Worm (Caenorhabditis elegans): ENCODE data around the gene C50F7.5.
A peak's percentile ranks its signal among the peaks of the same experiment; 100 is the strongest.

The C50F7.5 gene

DNA sequence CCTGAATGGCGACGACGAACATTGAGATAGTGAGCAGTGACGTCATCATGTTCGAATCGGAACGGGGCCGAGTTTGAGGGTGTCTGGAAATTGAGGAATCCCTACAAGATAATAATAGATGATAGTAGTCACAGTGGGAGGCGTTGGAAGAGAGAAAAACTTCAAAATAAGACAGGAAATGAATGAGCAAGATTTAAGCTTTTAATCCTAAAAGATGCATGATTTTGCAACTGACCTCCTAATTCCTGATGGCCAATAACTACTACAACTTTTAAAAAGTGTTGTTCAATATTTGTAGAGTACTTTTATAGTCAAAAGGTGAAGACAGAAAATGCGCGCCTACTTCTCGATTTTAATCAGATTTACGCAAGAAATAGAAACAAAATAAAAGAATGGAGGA is 28.2 kb upstream of the C50F7.5 start, which contains the start of gene flp-13:
TSS of gene flp-13 (minus strand) at position 101 of the 400 bp plus-strand sequence.
- TF ChIP-seq ref-2 (tag; optimal IDR thresholded peaks at IDR 0.05) = no peak
- TF ChIP-seq nhr-232 (tag; optimal IDR thresholded peaks at IDR 0.05) = no peak
- TF ChIP-seq ahr-1 (tag; optimal IDR thresholded peaks at IDR 0.05) = no peak

- TF ChIP-seq pag-3 (tag; optimal IDR thresholded peaks at IDR 0.05; ENCODE audit: borderline replicate concordance) (no peak), dve-1 (tag; optimal IDR thresholded peaks at IDR 0.05) (no peak), ztf-16 (tag; optimal IDR thresholded peaks at IDR 0.05) (no peak), Y22D7AL.16 (tag; optimal IDR thresholded peaks at IDR 0.05) (no peak), fkh-6 (tag; optimal IDR thresholded peaks at IDR 0.05) (no peak), ceh-2 (tag; optimal IDR thresholded peaks at IDR 0.05) (no peak), ama-1 (optimal IDR thresholded peaks at IDR 0.05) (no peak), C38D4.7 (GFP tag; optimal IDR thresholded peaks at IDR 0.05) (no peak), dmd-4 (tag; optimal IDR thresholded peaks at IDR 0.05; ENCODE audit: borderline replicate concordance) (no peak), C08G9.2 (tag; optimal IDR thresholded peaks at IDR 0.05) (no peak), ceh-48 (tag; optimal IDR thresholded peaks at IDR 0.05) (no peak)
Observed at ce11 chrIV:7706805-7707204, 19.7 kb upstream of the C50F7.5 start, which contains the start of gene F33D4.4. Gene F33D4.4 (minus strand): TSS chrIV:7706905.

ce11 chrIV:7709701-7710100 is 16.8 kb upstream of the C50F7.5 start, which contains the start of the genes mrpl-1, emc-6 and mrps-24:
Gene mrpl-1 (minus strand): TSS chrIV:7709701.
Gene emc-6 (minus strand): TSS chrIV:7709736.
Gene mrps-24 (plus strand): TSS chrIV:7710045.
- TF ChIP-seq K09A11.1 (tag; optimal IDR thresholded peaks at IDR 0.05; ENCODE audit: insufficient read depth) (no peak), unc-42 (tag; optimal IDR thresholded peaks at IDR 0.05) (peak; percentile 78), ceh-18 (tag; optimal IDR thresholded peaks at IDR 0.05) (no peak), pag-3 (tag; optimal IDR thresholded peaks at IDR 0.05; ENCODE audit: borderline replicate concordance) (no peak), pax-1 (tag; optimal IDR thresholded peaks at IDR 0.05) (no peak), unc-3 (GFP tag; conservative IDR thresholded peaks at IDR 0.05) (no peak), unc-3 (tag; optimal IDR thresholded peaks at IDR 0.05) (no peak), sox-4 (tag; optimal IDR thresholded peaks at IDR 0.05) (no peak), elt-2 (tag; optimal IDR thresholded peaks at IDR 0.05) (no peak), T23F11.4 (GFP tag; optimal IDR thresholded peaks at IDR 0.05) (no peak), nfya-1 (tag; optimal IDR thresholded peaks at IDR 0.05) (peak; percentile 24), ceh-31 (tag; optimal IDR thresholded peaks at IDR 0.05) (no peak), hlh-15 (tag; optimal IDR thresholded peaks at IDR 0.05) (no peak)

- TF ChIP-seq elt-2 (tag; optimal IDR thresholded peaks at IDR 0.05) (peak; percentile 89), syd-9 (tag; optimal IDR thresholded peaks at IDR 0.05) (no peak), hlh-8 (tag; optimal IDR thresholded peaks at IDR 0.05) (no peak), dve-1 (tag; optimal IDR thresholded peaks at IDR 0.05) (no peak), pat-9 (tag; optimal IDR thresholded peaks at IDR 0.05) (no peak), Y22D7AL.16 (tag; optimal IDR thresholded peaks at IDR 0.05) (no peak), unc-3 (GFP tag; conservative IDR thresholded peaks at IDR 0.05) (no peak), unc-3 (tag; optimal IDR thresholded peaks at IDR 0.05) (no peak)
Observed at ce11 chrIV:7710824-7711223, 15.7 kb upstream of the C50F7.5 start, which contains the start of gene nhr-8. Gene nhr-8 (plus strand): TSS chrIV:7710983.

DNA sequence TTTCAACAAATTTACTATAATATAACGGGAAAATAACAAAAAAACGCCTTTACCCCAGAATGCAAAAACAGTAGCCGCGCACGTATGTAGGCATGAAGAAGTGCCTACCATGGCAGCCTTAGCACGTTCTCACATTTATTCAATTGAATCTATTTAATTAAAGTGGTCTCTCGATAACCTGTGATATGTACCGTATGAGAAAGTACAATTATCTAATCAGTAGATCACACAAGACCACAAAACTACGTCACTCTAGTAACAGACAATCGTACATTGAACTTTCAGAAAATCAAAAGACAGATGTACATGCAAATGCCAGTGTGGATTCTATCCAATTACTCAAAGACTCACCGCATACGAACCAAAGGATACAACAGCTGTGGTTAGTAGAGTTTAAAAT is 14.3 kb upstream of the C50F7.5 start:
- TF ChIP-seq tbx-7 (tag; optimal IDR thresholded peaks at IDR 0.05) = no peak
- TF ChIP-seq ztf-16 (tag; optimal IDR thresholded peaks at IDR 0.05) = no peak
- no peak for TF ChIP-seq syd-9 (tag; optimal IDR thresholded peaks at IDR 0.05)
- no peak for TF ChIP-seq pag-3 (tag; optimal IDR thresholded peaks at IDR 0.05; ENCODE audit: borderline replicate concordance)
- no peak for TF ChIP-seq C38D4.7 (GFP tag; optimal IDR thresholded peaks at IDR 0.05)
- TF ChIP-seq gmeb-2 (tag; optimal IDR thresholded peaks at IDR 0.05) = no peak
- TF ChIP-seq nhr-11 (tag; optimal IDR thresholded peaks at IDR 0.05) = no peak
- no peak for TF ChIP-seq pha-4 (tag; optimal IDR thresholded peaks at IDR 0.05)
- no peak for TF ChIP-seq hlh-13 (GFP tag; optimal IDR thresholded peaks at IDR 0.05)
- TF ChIP-seq ceh-31 (tag; optimal IDR thresholded peaks at IDR 0.05) = no peak
- TF ChIP-seq ets-4 (tag; optimal IDR thresholded peaks at IDR 0.05) = no peak
- TF ChIP-seq ahr-1 (tag; optimal IDR thresholded peaks at IDR 0.05) = no peak
- TF ChIP-seq madf-2 (tag; optimal IDR thresholded peaks at IDR 0.05) = no peak
- no peak for TF ChIP-seq ceh-14 (tag; optimal IDR thresholded peaks at IDR 0.05)
- TF ChIP-seq unc-86 (tag; optimal IDR thresholded peaks at IDR 0.05) = no peak
- no peak for TF ChIP-seq K02D7.2 (tag; optimal IDR thresholded peaks at IDR 0.05)
- no peak for TF ChIP-seq fkh-6 (tag; optimal IDR thresholded peaks at IDR 0.05)
- no peak for TF ChIP-seq hlh-15 (tag; optimal IDR thresholded peaks at IDR 0.05)
